Worm (Caenorhabditis elegans) whole organism, L3 larva: ENCODE measurements around the gene C09F9.1.
A peak's percentile ranks its signal among the peaks of the same experiment; 100 is the strongest.

ENCODE experiments used
- ZK546.5 ChIP-seq: sonication (generic microtip); optimal IDR thresholded peaks from 2 replicates; lab custom pipeline; 2017; ENCODE audit warnings: missing biosample characterization, missing genetic modification characterization
- aly-2 ChIP-seq: fragments of 150-350 bp; optimal IDR thresholded peaks from 2 replicates; lab custom pipeline; 2014; ENCODE audit warnings: missing biosample characterization, missing genetic modification characterization
- ama-1 ChIP-seq: fragments of 150-350 bp; optimal IDR thresholded peaks from 2 replicates; lab custom pipeline; 2018
- ceh-16 ChIP-seq: sonication (generic microtip); optimal IDR thresholded peaks from 2 replicates; lab custom pipeline; 2017; ENCODE audit warnings: missing biosample characterization, missing genetic modification characterization
- ceh-28 ChIP-seq: fragments of 150-350 bp; optimal IDR thresholded peaks from 2 replicates; lab custom pipeline; 2014; ENCODE audit warnings: missing biosample characterization, missing genetic modification reagents, missing genetic modification characterization
- ceh-82 ChIP-seq: fragments of 150-350 bp; optimal IDR thresholded peaks from 2 replicates; lab custom pipeline; 2014; ENCODE audit warnings: missing biosample characterization, missing genetic modification characterization
- ceh-9 ChIP-seq: sonication (generic microtip); optimal IDR thresholded peaks from 2 replicates; lab custom pipeline; 2018; ENCODE audit warnings: missing biosample characterization, missing genetic modification characterization
- daf-12 ChIP-seq: fragments of 150-350 bp; optimal IDR thresholded peaks from 2 replicates; lab custom pipeline; 2014; ENCODE audit warnings: missing biosample characterization, missing genetic modification reagents, missing genetic modification characterization
- egl-27 ChIP-seq: sonication (generic microtip); optimal IDR thresholded peaks from 4 replicates; lab custom pipeline; 2017; ENCODE audit warnings: missing biosample characterization, missing genetic modification reagents, missing genetic modification characterization
- egl-5 ChIP-seq: fragments of 150-350 bp; optimal IDR thresholded peaks from 2 replicates; lab custom pipeline; 2017; ENCODE audit warnings: missing biosample characterization, missing genetic modification reagents, missing genetic modification characterization, inconsistent platforms
- elt-2 ChIP-seq: sonication (generic microtip); optimal IDR thresholded peaks from 2 replicates; lab custom pipeline; 2016; ENCODE audit warnings: missing genetic modification reagents, mild to moderate bottlenecking, missing genetic modification characterization, missing compliant biosample characterization
- elt-3 ChIP-seq, 3 experiments: fragments of 150-350 bp in 1 of 3; sonication (generic microtip) in 2 of 3; optimal IDR thresholded peaks; 2 replicates in 2 of 3; 4 replicates in 1 of 3; lab custom pipeline; 2014 to 2017; ENCODE audit warnings: missing biosample characterization in 3 of 3, missing genetic modification characterization in 3 of 3
- eor-1 ChIP-seq, 2 experiments: fragments of 150-350 bp; optimal IDR thresholded peaks; 2 replicates each; lab custom pipeline; 2014 to 2018; ENCODE audit warnings: missing biosample characterization in 2 of 2, missing genetic modification characterization in 2 of 2
- fkh-10 ChIP-seq: sonication (generic microtip); optimal IDR thresholded peaks from 2 replicates; lab custom pipeline; 2017; ENCODE audit warnings: missing biosample characterization, missing genetic modification reagents, missing genetic modification characterization
- fkh-2 ChIP-seq: fragments of 150-350 bp; optimal IDR thresholded peaks from 2 replicates; lab custom pipeline; 2014; ENCODE audit warnings: missing biosample characterization, missing genetic modification reagents, missing genetic modification characterization
- fos-1 ChIP-seq: fragments of 150-350 bp; optimal IDR thresholded peaks from 2 replicates; lab custom pipeline; 2014; ENCODE audit warnings: missing biosample characterization, missing genetic modification characterization
- jun-1 ChIP-seq: fragments of 150-350 bp; optimal IDR thresholded peaks from 2 replicates; lab custom pipeline; 2014; ENCODE audit warnings: missing biosample characterization, missing genetic modification reagents, missing genetic modification characterization
- lin-15B ChIP-seq: fragments of 150-350 bp; optimal IDR thresholded peaks from 2 replicates; lab custom pipeline; 2014; ENCODE audit warnings: missing biosample characterization, missing genetic modification characterization
- lin-39 ChIP-seq: fragments of 150-350 bp; optimal IDR thresholded peaks from 2 replicates; lab custom pipeline; 2018; ENCODE audit warnings: missing biosample characterization, missing genetic modification reagents, missing genetic modification characterization
- mdl-1 ChIP-seq: fragments of 150-350 bp; optimal IDR thresholded peaks from 2 replicates; lab custom pipeline; 2014; ENCODE audit warnings: missing biosample characterization, missing genetic modification characterization
- nhr-12 ChIP-seq: fragments of 150-350 bp; optimal IDR thresholded peaks from 2 replicates; lab custom pipeline; 2014; ENCODE audit warnings: missing biosample characterization, missing genetic modification characterization
- nhr-23 ChIP-seq: fragments of 150-350 bp; optimal IDR thresholded peaks from 2 replicates; lab custom pipeline; 2014; ENCODE audit warnings: missing biosample characterization, missing genetic modification reagents, missing genetic modification characterization
- nhr-237 ChIP-seq: fragments of 150-350 bp; optimal IDR thresholded peaks from 2 replicates; lab custom pipeline; 2014; ENCODE audit warnings: missing biosample characterization, missing genetic modification characterization
- nhr-25 ChIP-seq: sonication (generic microtip); optimal IDR thresholded peaks from 2 replicates; lab custom pipeline; 2017; ENCODE audit warnings: missing biosample characterization, missing genetic modification characterization
- nhr-43 ChIP-seq: sonication (generic microtip); optimal IDR thresholded peaks from 2 replicates; lab custom pipeline; 2016; ENCODE audit warnings: mild to moderate bottlenecking, missing genetic modification characterization, missing compliant biosample characterization; ENCODE audit not compliant: poor library complexity, severe bottlenecking
- nhr-67 ChIP-seq: fragments of 150-350 bp; optimal IDR thresholded peaks from 2 replicates; lab custom pipeline; 2014; ENCODE audit warnings: missing biosample characterization, missing genetic modification characterization
- nhr-76 ChIP-seq: fragments of 150-350 bp; sonication (generic microtip); optimal IDR thresholded peaks from 5 replicates; lab custom pipeline; 2014; ENCODE audit warnings: missing biosample characterization, missing genetic modification characterization
- nhr-77 ChIP-seq: fragments of 150-350 bp; optimal IDR thresholded peaks from 2 replicates; lab custom pipeline; 2014; ENCODE audit warnings: missing biosample characterization, missing genetic modification characterization
- pha-4 ChIP-seq: fragments of 150-350 bp; optimal IDR thresholded peaks from 2 replicates; lab custom pipeline; 2014; ENCODE audit warnings: missing biosample characterization, missing genetic modification reagents, missing genetic modification characterization
- skn-1 ChIP-seq: fragments of 150-350 bp; optimal IDR thresholded peaks from 2 replicates; lab custom pipeline; 2014; ENCODE audit warnings: missing biosample characterization, missing genetic modification characterization
- snpc-4 ChIP-seq: fragments of 150-350 bp; optimal IDR thresholded peaks from 2 replicates; lab custom pipeline; 2014; ENCODE audit warnings: missing biosample characterization, missing genetic modification characterization
- unc-39 ChIP-seq: sonication (generic microtip); optimal IDR thresholded peaks from 4 replicates; lab custom pipeline; 2017; ENCODE audit warnings: missing biosample characterization, missing genetic modification characterization
- unc-62 ChIP-seq: fragments of 150-350 bp; sonication (generic microtip); optimal IDR thresholded peaks from 4 replicates; lab custom pipeline; 2014; ENCODE audit warnings: missing biosample characterization, missing genetic modification reagents, missing genetic modification characterization
- zag-1 ChIP-seq: fragments of 150-350 bp; optimal IDR thresholded peaks from 2 replicates; lab custom pipeline; 2014; ENCODE audit warnings: missing biosample characterization, missing genetic modification characterization
- ztf-11 ChIP-seq: fragments of 150-350 bp; optimal IDR thresholded peaks from 2 replicates; lab custom pipeline; 2014; ENCODE audit warnings: missing biosample characterization, missing genetic modification characterization
- ztf-4 ChIP-seq: fragments of 150-350 bp; optimal IDR thresholded peaks from 2 replicates; lab custom pipeline; 2014; ENCODE audit warnings: missing biosample characterization, missing genetic modification characterization

Gene C09F9.1

DNA sequence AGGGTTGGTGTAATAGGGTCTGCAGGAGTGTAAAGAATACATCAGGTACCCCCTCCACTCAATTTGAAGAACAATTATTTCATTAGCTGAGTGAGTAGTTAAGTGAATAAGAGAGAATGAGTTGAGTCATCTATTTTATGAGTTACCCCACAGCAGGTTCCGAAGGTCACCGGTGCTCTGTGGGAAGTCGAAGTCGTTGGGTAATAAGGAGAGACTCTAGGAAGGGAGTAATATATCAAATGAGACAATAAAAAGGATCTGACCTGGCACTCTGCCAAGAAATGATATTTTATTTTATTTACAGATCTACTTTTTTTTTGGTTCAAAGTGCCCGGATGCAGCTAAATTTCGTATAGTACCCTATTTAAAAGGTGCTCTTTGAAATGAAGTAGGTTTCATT is at the start of gene C09F9.1:
Gene C09F9.1, plus strand, starts transcription at position 301 of the 400 bp plus-strand sequence.
- TF ChIP-seq unc-39 (tag; lab: Kevin White, UChicago) (no peak), jun-1 (tag; lab: Kevin White, UChicago) (no peak), daf-12 (tag; lab: Kevin White, UChicago) (no peak), nhr-237 (tag; lab: Kevin White, UChicago) (no peak), lin-15B (tag; lab: Kevin White, UChicago) (no peak), skn-1 (tag; lab: Kevin White, UChicago) (no peak), nhr-12 (no peak), ztf-4 (tag; lab: Kevin White, UChicago) (no peak), ceh-82 (tag; lab: Kevin White, UChicago) (no peak), ama-1 (lab: Kevin White, UChicago) (no peak), nhr-23 (no peak), lin-39 (tag; lab: Kevin White, UChicago) (no peak), snpc-4 (tag; lab: Kevin White, UChicago) (no peak), ceh-9 (no peak), mdl-1 (no peak), ceh-16 (no peak), zag-1 (tag; lab: Kevin White, UChicago) (no peak), elt-2 (tag; lab: Kevin White, UChicago) (no peak), ztf-11 (tag; lab: Kevin White, UChicago) (no peak), nhr-43 (tag; lab: Kevin White, UChicago) (no peak)

DNA sequence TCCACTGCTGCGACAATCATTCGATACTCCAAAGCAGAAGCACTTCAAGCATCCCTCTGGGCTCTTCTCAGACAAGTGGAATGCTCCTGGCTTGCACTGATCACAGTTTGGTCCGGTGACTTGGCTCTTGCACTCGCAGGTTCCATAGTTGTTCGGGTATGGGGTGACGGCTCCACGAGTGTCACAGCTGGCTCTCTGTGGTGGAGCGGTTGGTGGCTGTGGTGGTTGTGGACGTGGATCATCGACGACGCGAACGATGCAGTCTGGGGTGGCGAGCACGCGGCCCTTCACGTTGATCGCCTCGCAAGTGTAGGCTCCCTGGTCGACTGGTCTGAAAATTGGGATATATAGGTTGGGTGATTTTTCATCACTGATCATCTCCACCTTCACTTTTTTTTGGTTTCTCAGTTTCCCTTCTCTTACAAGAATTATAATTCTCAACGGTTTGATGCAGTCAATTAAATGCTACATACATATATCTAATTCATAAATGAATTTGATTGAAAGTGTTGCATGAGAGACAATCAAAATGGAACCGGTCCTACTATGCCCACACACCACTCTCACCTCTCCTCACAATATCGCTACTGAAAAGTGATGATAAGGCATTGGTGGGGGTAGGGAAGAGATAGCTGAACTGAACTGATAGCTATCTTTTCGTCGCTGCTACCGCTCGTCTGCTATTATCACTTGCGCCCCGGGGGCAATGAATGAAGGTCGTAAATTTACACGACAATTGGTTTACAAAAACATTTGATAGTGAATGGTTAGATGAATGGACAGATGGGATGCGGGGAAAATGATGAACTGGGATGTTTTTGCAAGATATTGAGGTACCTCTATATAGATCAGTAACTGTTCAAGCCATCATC is 33.3 kb upstream of the C09F9.1 start:
- TF ChIP-seq nhr-23 (peak; percentile 19), fos-1 (no peak), nhr-76 (tag; lab: Kevin White, UChicago) (no peak), egl-5 (tag; lab: Kevin White, UChicago) (peak; percentile 53), skn-1 (tag; lab: Kevin White, UChicago) (no peak), mdl-1 (no peak), nhr-237 (tag; lab: Kevin White, UChicago) (no peak), fkh-2 (tag; lab: Kevin White, UChicago) (no peak), eor-1 (tag; optimal IDR thresholded peaks at IDR 0.05; lab: Kevin White, UChicago) (no peak), nhr-43 (tag; lab: Kevin White, UChicago) (peak; percentile 35), snpc-4 (tag; lab: Kevin White, UChicago) (no peak), elt-3 (tag; optimal IDR thresholded peaks at IDR 0.05; lab: Kevin White, UChicago) (peak in 1 of 3 experiments; percentile 66), elt-2 (tag; lab: Kevin White, UChicago) (no peak), fkh-10 (no peak)

DNA sequence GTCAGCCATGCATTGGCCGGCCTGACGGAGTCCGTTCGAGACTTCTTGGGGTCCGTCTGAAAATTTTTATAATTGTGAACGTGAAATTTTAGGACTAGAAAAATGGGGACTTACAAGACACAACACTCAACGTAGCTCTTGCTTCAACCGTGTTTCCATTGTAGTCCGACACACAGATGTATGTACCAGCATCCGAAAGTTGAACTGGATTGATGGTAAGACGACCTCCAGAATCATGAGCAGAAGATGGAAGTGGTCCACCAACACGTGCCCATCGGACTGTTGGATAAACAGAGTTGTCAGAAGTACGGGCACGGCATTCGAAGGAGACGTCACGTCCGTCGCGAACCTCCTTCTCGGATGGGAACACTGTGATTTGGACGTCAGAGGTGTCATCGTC is 31.9 kb upstream of the C09F9.1 start:
- TF ChIP-seq nhr-25 (no peak), ZK546.5 (tag; lab: Kevin White, UChicago) (no peak), egl-5 (tag; lab: Kevin White, UChicago) (no peak), elt-2 (tag; lab: Kevin White, UChicago) (no peak), nhr-77 (no peak), ama-1 (lab: Kevin White, UChicago) (no peak), egl-27 (tag; lab: Kevin White, UChicago) (no peak), unc-62 (GFP tag; lab: Kevin White, UChicago) (no peak), ceh-28 (tag; lab: Kevin White, UChicago) (no peak), nhr-23 (no peak), aly-2 (tag; lab: Kevin White, UChicago) (no peak), ceh-9 (no peak), pha-4 (no peak)

DNA sequence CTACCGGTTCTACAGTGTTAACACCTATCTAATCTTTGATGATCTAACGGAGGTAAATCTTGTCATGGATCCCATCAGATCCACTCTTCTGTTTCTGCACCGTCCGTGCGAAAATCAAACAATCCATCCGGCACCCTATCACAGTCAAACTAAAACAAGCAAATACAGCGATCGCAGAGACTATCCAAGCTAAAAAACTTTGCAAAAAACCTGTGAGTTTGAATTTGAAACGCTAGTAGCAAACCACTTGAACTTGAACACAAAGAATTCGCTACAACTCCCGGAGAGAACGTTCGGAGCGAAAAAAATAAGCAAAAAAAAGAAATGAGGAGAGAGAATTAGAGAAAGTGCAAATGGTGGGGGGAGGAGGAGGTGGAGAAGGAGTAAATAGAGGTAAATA is 29.5 kb upstream of the C09F9.1 start:
- TF ChIP-seq nhr-67 (tag; lab: Kevin White, UChicago) = no peak
- TF ChIP-seq pha-4 = peak; percentile 71
